Worm (Caenorhabditis elegans) whole organism, L1 larva: ENCODE measurements around the gene R166.2.
A peak's percentile ranks its signal among the peaks of the same experiment; 100 is the strongest.

ENCODE experiments used
- C16A3.4 ChIP-seq: fragments of 150-350 bp; optimal IDR thresholded peaks from 2 replicates; lab custom pipeline; 2014; ENCODE audit warnings: missing biosample characterization, missing genetic modification characterization
- F16B12.6 ChIP-seq: fragments of 150-350 bp; optimal IDR thresholded peaks from 2 replicates; lab custom pipeline; 2014; ENCODE audit warnings: missing biosample characterization, missing genetic modification characterization
- aly-2 ChIP-seq: fragments of 150-350 bp; optimal IDR thresholded peaks from 2 replicates; lab custom pipeline; 2014; ENCODE audit warnings: missing biosample characterization, missing genetic modification characterization
- ama-1 ChIP-seq: fragments of 150-350 bp; optimal IDR thresholded peaks from 2 replicates; lab custom pipeline; 2014
- ceh-8 ChIP-seq: fragments of 200-800 bp; sonication (Bioruptor generic); optimal IDR thresholded peaks from 2 replicates; lab custom pipeline; 2018; ENCODE audit warnings: mild to moderate bottlenecking, missing genetic modification characterization, moderate library complexity, missing compliant biosample characterization
- ces-1 ChIP-seq: fragments of 150-350 bp; optimal IDR thresholded peaks from 2 replicates; lab custom pipeline; 2014; ENCODE audit warnings: missing biosample characterization, missing genetic modification reagents, missing genetic modification characterization
- dpl-1 ChIP-seq, 3 experiments: fragments of 150-350 bp in 2 of 3; sonication (generic microtip) in 1 of 3; optimal IDR thresholded peaks; 2 replicates each; lab custom pipeline; 2014 to 2017; ENCODE audit warnings: missing biosample characterization in 3 of 3, missing genetic modification characterization in 3 of 3, missing genetic modification reagents in 3 of 3
- efl-1 ChIP-seq, 4 experiments: fragments of 150-350 bp; optimal IDR thresholded peaks in 3 of 4; peaks in 1 of 4; 1 replicate in 1 of 4; 2 replicates in 3 of 4; lab custom pipeline; 2014; ENCODE audit warnings: missing biosample characterization in 2 of 4, missing genetic modification characterization in 2 of 4, missing genetic modification reagents in 2 of 4
- efl-3 ChIP-seq: fragments of 200-800 bp; sonication (Bioruptor generic); optimal IDR thresholded peaks from 2 replicates; lab custom pipeline; 2018; ENCODE audit warnings: mild to moderate bottlenecking, missing genetic modification characterization, missing compliant biosample characterization
- egl-13 ChIP-seq: sonication (generic microtip); optimal IDR thresholded peaks from 2 replicates; lab custom pipeline; 2016; ENCODE audit warnings: missing genotype, missing genetic modification reagents, missing genetic modification characterization, missing compliant biosample characterization
- elt-2 ChIP-seq: sonication (generic microtip); optimal IDR thresholded peaks from 2 replicates; lab custom pipeline; 2016; ENCODE audit warnings: missing genetic modification characterization, mild to moderate bottlenecking, inconsistent platforms, missing compliant biosample characterization, missing genetic modification reagents
- ets-5 ChIP-seq: fragments of 200-800 bp; sonication (Bioruptor generic); IDR thresholded peaks from 2 replicates; pipeline ENCODE4 v1.3.6; 2022; ENCODE audit warnings: missing genetic modification characterization, missing compliant biosample characterization
- fkh-8 ChIP-seq: sonication (generic microtip); optimal IDR thresholded peaks from 2 replicates; lab custom pipeline; 2016; ENCODE audit warnings: mild to moderate bottlenecking, missing genetic modification characterization, missing compliant biosample characterization
- grh-1 ChIP-seq: fragments of 200-800 bp; sonication (Bioruptor generic); IDR thresholded peaks from 2 replicates; pipeline ENCODE4 v1.3.6; 2022; ENCODE audit warnings: missing genetic modification reagents, missing genetic modification characterization, missing compliant biosample characterization
- hlh-17 ChIP-seq: fragments of 200-800 bp; sonication (Bioruptor generic); optimal IDR thresholded peaks from 2 replicates; lab custom pipeline; 2018; ENCODE audit warnings: missing genetic modification characterization, mild to moderate bottlenecking, missing compliant biosample characterization, moderate library complexity, borderline replicate concordance
- hlh-4 ChIP-seq: sonication (generic microtip); optimal IDR thresholded peaks from 2 replicates; lab custom pipeline; 2016; ENCODE audit warnings: mild to moderate bottlenecking, missing genetic modification characterization, missing compliant biosample characterization
- hpl-2 ChIP-seq: fragments of 150-350 bp; optimal IDR thresholded peaks from 2 replicates; lab custom pipeline; 2014; ENCODE audit warnings: missing biosample characterization, missing genetic modification reagents, missing genetic modification characterization
- isw-1 ChIP-seq: fragments of 200-800 bp; sonication (Bioruptor generic); IDR thresholded peaks from 2 replicates; pipeline ENCODE4 v1.3.6; 2022; ENCODE audit warnings: missing genetic modification characterization, missing compliant biosample characterization
- jun-1 ChIP-seq: fragments of 150-350 bp; optimal IDR thresholded peaks from 2 replicates; lab custom pipeline; 2014; ENCODE audit warnings: missing biosample characterization, missing genetic modification reagents, missing genetic modification characterization
- lin-13 ChIP-seq: fragments of 150-350 bp; optimal IDR thresholded peaks from 2 replicates; lab custom pipeline; 2014; ENCODE audit warnings: missing biosample characterization, missing genetic modification reagents, missing genetic modification characterization
- lin-14 ChIP-seq: fragments of 200-800 bp; sonication (Bioruptor generic); optimal IDR thresholded peaks from 2 replicates; lab custom pipeline; 2018; ENCODE audit warnings: mild to moderate bottlenecking, missing genetic modification characterization, moderate library complexity, missing compliant biosample characterization
- lin-15B ChIP-seq: fragments of 150-350 bp; sonication (generic microtip); optimal IDR thresholded peaks from 3 replicates; lab custom pipeline; 2014; ENCODE audit warnings: missing biosample characterization, missing genetic modification characterization
- lin-39 ChIP-seq: fragments of 150-350 bp; optimal IDR thresholded peaks from 2 replicates; lab custom pipeline; 2014; ENCODE audit warnings: missing biosample characterization, missing genetic modification reagents, missing genetic modification characterization
- lsy-2 ChIP-seq, 2 experiments: fragments of 150-350 bp; optimal IDR thresholded peaks; 2 replicates each; lab custom pipeline; 2014; ENCODE audit warnings: missing biosample characterization in 2 of 2, missing genetic modification characterization in 2 of 2
- mab-9 ChIP-seq: fragments of 200-800 bp; sonication (Bioruptor generic); IDR thresholded peaks from 2 replicates; pipeline ENCODE4 v1.3.6; 2022; ENCODE audit warnings: missing genetic modification reagents, missing genetic modification characterization, missing compliant biosample characterization
- mep-1 ChIP-seq: fragments of 150-350 bp; optimal IDR thresholded peaks from 2 replicates; lab custom pipeline; 2014; ENCODE audit warnings: missing biosample characterization, missing genetic modification characterization
- nhr-237 ChIP-seq: fragments of 150-350 bp; optimal IDR thresholded peaks from 2 replicates; lab custom pipeline; 2014; ENCODE audit warnings: missing biosample characterization, missing genetic modification characterization
- nhr-28 ChIP-seq: fragments of 150-350 bp; optimal IDR thresholded peaks from 2 replicates; lab custom pipeline; 2014; ENCODE audit warnings: missing biosample characterization, missing genetic modification characterization
- nhr-76 ChIP-seq: sonication (generic microtip); optimal IDR thresholded peaks from 2 replicates; lab custom pipeline; 2017; ENCODE audit warnings: missing biosample characterization, missing genetic modification characterization
- nhr-77 ChIP-seq: fragments of 150-350 bp; optimal IDR thresholded peaks from 2 replicates; lab custom pipeline; 2014; ENCODE audit warnings: missing biosample characterization, missing genetic modification characterization
- nhr-84 ChIP-seq: sonication (generic microtip); optimal IDR thresholded peaks from 2 replicates; lab custom pipeline; 2017; ENCODE audit warnings: missing biosample characterization, missing genetic modification characterization
- nhr-85 ChIP-seq: sonication (generic microtip); peaks from one replicate; lab custom pipeline; 2016; ENCODE audit warnings: missing genetic modification characterization, inconsistent platforms, missing compliant biosample characterization
- nhr-90 ChIP-seq: sonication (generic microtip); optimal IDR thresholded peaks from 2 replicates; lab custom pipeline; 2016; ENCODE audit warnings: mild to moderate bottlenecking, missing genetic modification characterization, missing compliant biosample characterization; ENCODE audit not compliant: poor library complexity
- pag-3 ChIP-seq: sonication (generic microtip); optimal IDR thresholded peaks from 2 replicates; lab custom pipeline; 2017; ENCODE audit warnings: missing genetic modification characterization, mild to moderate bottlenecking, missing compliant biosample characterization, antibody characterized with exemption, borderline replicate concordance; ENCODE audit not compliant: insufficient read depth
- rnt-1 ChIP-seq: sonication (generic microtip); optimal IDR thresholded peaks from 2 replicates; lab custom pipeline; 2016; ENCODE audit warnings: mild to moderate bottlenecking, missing genetic modification characterization, moderate library complexity, missing compliant biosample characterization
- snpc-4 ChIP-seq: fragments of 150-350 bp; optimal IDR thresholded peaks from 2 replicates; lab custom pipeline; 2014; ENCODE audit warnings: missing biosample characterization, missing genetic modification characterization
- snu-23 ChIP-seq: sonication (generic microtip); optimal IDR thresholded peaks from 2 replicates; lab custom pipeline; 2016; ENCODE audit warnings: missing genetic modification characterization, missing compliant biosample characterization
- sox-4 ChIP-seq: sonication (generic microtip); optimal IDR thresholded peaks from 2 replicates; lab custom pipeline; 2016; ENCODE audit warnings: missing genetic modification characterization, missing compliant biosample characterization
- sptf-1 ChIP-seq: fragments of 150-350 bp; optimal IDR thresholded peaks from 2 replicates; lab custom pipeline; 2014; ENCODE audit warnings: missing biosample characterization, missing genetic modification characterization
- sup-37 ChIP-seq: fragments of 200-800 bp; sonication (Bioruptor generic); optimal IDR thresholded peaks from 2 replicates; lab custom pipeline; 2018; ENCODE audit warnings: mild to moderate bottlenecking, missing genetic modification characterization, missing compliant biosample characterization
- swsn-7 ChIP-seq: sonication (generic microtip); optimal IDR thresholded peaks from 2 replicates; lab custom pipeline; 2016; ENCODE audit warnings: missing genetic modification characterization, missing compliant biosample characterization
- tbx-2 ChIP-seq: sonication (generic microtip); optimal IDR thresholded peaks from 2 replicates; lab custom pipeline; 2016; ENCODE audit warnings: missing genetic modification characterization, missing compliant biosample characterization
- tlp-1 ChIP-seq: fragments of 150-350 bp; optimal IDR thresholded peaks from 2 replicates; lab custom pipeline; 2014; ENCODE audit warnings: missing biosample characterization, missing genetic modification characterization
- unc-130 ChIP-seq: fragments of 150-350 bp; optimal IDR thresholded peaks from 2 replicates; lab custom pipeline; 2017; ENCODE audit warnings: missing biosample characterization, missing genetic modification characterization, inconsistent platforms
- unc-30 ChIP-seq: sonication (generic microtip); optimal IDR thresholded peaks from 2 replicates; lab custom pipeline; 2017; ENCODE audit warnings: missing biosample characterization, missing genetic modification characterization
- unc-86 ChIP-seq: sonication (generic microtip); optimal IDR thresholded peaks from 2 replicates; lab custom pipeline; 2016; ENCODE audit warnings: missing genetic modification characterization, missing compliant biosample characterization
- unc-98 ChIP-seq: fragments of 200-800 bp; sonication (Bioruptor generic); IDR thresholded peaks from 2 replicates; pipeline ENCODE4 v1.3.6; 2022; ENCODE audit warnings: missing genetic modification characterization, missing compliant biosample characterization
- vab-15 ChIP-seq: sonication (generic microtip); optimal IDR thresholded peaks from 2 replicates; lab custom pipeline; 2017; ENCODE audit warnings: missing genotype, mild to moderate bottlenecking, missing genetic modification characterization, missing compliant biosample characterization
- xbp-1 ChIP-seq: sonication (generic microtip); optimal IDR thresholded peaks from 2 replicates; lab custom pipeline; 2016; ENCODE audit warnings: missing genetic modification characterization, missing compliant biosample characterization
- zag-1 ChIP-seq: fragments of 150-350 bp; optimal IDR thresholded peaks from 2 replicates; lab custom pipeline; 2014; ENCODE audit warnings: missing biosample characterization, missing genetic modification characterization
- ztf-11 ChIP-seq, 2 experiments: sonication (generic microtip); optimal IDR thresholded peaks; 2 replicates each; lab custom pipeline; 2016 to 2017; ENCODE audit warnings: missing genetic modification characterization in 2 of 2, missing biosample characterization in 1 of 2, missing compliant biosample characterization in 1 of 2
- ztf-4 ChIP-seq: fragments of 150-350 bp; optimal IDR thresholded peaks from 2 replicates; lab custom pipeline; 2014; ENCODE audit warnings: missing biosample characterization, missing genetic modification characterization

The R166.2 gene

ce11 chrII:10551985-10552736 lies 14.7 kb upstream of the R166.2 start:
- peak; percentile 93 for TF ChIP-seq hpl-2 (GFP tag; lab: Kevin White, UChicago)
- TF ChIP-seq tbx-2 (tag; lab: Kevin White, UChicago) = peak; percentile 98
- TF ChIP-seq mab-9 (GFP tag; lab: Robert Waterston, UW) = peak; percentile 68
- peak; percentile 95 for TF ChIP-seq jun-1 (tag; lab: Kevin White, UChicago)
- peak; percentile 77 for TF ChIP-seq snpc-4 (tag; lab: Kevin White, UChicago)
- peak; percentile 97 for TF ChIP-seq snu-23 (GFP tag; lab: Kevin White, UChicago)
- TF ChIP-seq fkh-8 (tag; lab: Kevin White, UChicago) = peak; percentile 95
- peak; percentile 80 for TF ChIP-seq isw-1 (GFP tag; lab: Robert Waterston, UW)
- TF ChIP-seq nhr-28 (tag; lab: Kevin White, UChicago) = peak; percentile 45
- TF ChIP-seq ces-1 (GFP tag; lab: Kevin White, UChicago) = no peak
- TF ChIP-seq lin-39 (tag; lab: Kevin White, UChicago) = peak; percentile 85
- TF ChIP-seq mep-1 = peak; percentile 99
- peak; percentile 87 for TF ChIP-seq C16A3.4
- no peak for TF ChIP-seq nhr-84
- TF ChIP-seq unc-130 (tag; lab: Kevin White, UChicago) = peak; percentile 95
- TF ChIP-seq F16B12.6 (tag; lab: Kevin White, UChicago) = peak; percentile 49
- peak; percentile 92 for TF ChIP-seq nhr-237 (tag; lab: Kevin White, UChicago)
- peak; percentile 97 for TF ChIP-seq ama-1 (lab: Kevin White, UChicago)
- peak; percentile 55 for TF ChIP-seq sup-37 (GFP tag; lab: Kevin White, UChicago)
- peak; percentile 63 for TF ChIP-seq zag-1 (tag; lab: Kevin White, UChicago)
- no peak for TF ChIP-seq hlh-4 (tag; lab: Kevin White, UChicago)
- TF ChIP-seq rnt-1 (tag; lab: Kevin White, UChicago) = peak; percentile 88
- TF ChIP-seq xbp-1 = peak; percentile 90
- TF ChIP-seq lsy-2 (tag; optimal IDR thresholded peaks at IDR 0.05; lab: Kevin White, UChicago) = peak; percentile 92 to 96
- peak; percentile 67 to 75 (median 72) for TF ChIP-seq dpl-1 (GFP tag; optimal IDR thresholded peaks at IDR 0.05; lab: Kevin White, UChicago)
- peak; percentile 95 for TF ChIP-seq lin-13 (GFP tag; lab: Kevin White, UChicago)
- peak; percentile 95 for TF ChIP-seq ztf-4 (tag; lab: Kevin White, UChicago)
- TF ChIP-seq ceh-8 = peak; percentile 85
- TF ChIP-seq grh-1 (GFP tag; lab: Robert Waterston, UW) = peak; percentile 93
- TF ChIP-seq unc-86 (tag; lab: Kevin White, UChicago) = peak; percentile 96
- no peak for TF ChIP-seq lin-15B (tag; lab: Kevin White, UChicago)
- peak; percentile 81 for TF ChIP-seq egl-13 (tag; lab: Kevin White, UChicago)
- TF ChIP-seq elt-2 = peak; percentile 62
- peak; percentile 72 for TF ChIP-seq sox-4 (tag; lab: Kevin White, UChicago)
- peak; percentile 33 for TF ChIP-seq efl-3 (GFP tag; lab: Kevin White, UChicago)
- peak; percentile 100 for TF ChIP-seq nhr-85 (tag; lab: Kevin White, UChicago)
- no peak for TF ChIP-seq unc-98 (GFP tag; lab: Robert Waterston, UW)
- TF ChIP-seq unc-30 (tag; lab: Kevin White, UChicago) = no peak
- peak; percentile 99 for TF ChIP-seq lin-14 (GFP tag; lab: Kevin White, UChicago)
- TF ChIP-seq ets-5 = no peak
- no peak for TF ChIP-seq hlh-17 (GFP tag; lab: Kevin White, UChicago)
- peak; percentile 21 for TF ChIP-seq vab-15 (tag; lab: Kevin White, UChicago)
- peak in 1 of 2 experiments; percentile 66 for TF ChIP-seq ztf-11 (tag; optimal IDR thresholded peaks at IDR 0.05; lab: Kevin White, UChicago)
- peak; percentile 95 for TF ChIP-seq nhr-90
- TF ChIP-seq pag-3 (tag; lab: Kevin White, UChicago) = no peak
- no peak for TF ChIP-seq tlp-1 (tag; lab: Kevin White, UChicago)
- TF ChIP-seq efl-1 (optimal IDR thresholded peaks at IDR 0.05; lab: Kevin White, UChicago) = peak; percentile 87 to 91
- peak; percentile 60 to 97 for TF ChIP-seq efl-1 (GFP tag; optimal IDR thresholded peaks at IDR 0.05 in 1 of 2; lab: Kevin White, UChicago)
- TF ChIP-seq nhr-76 = no peak
- peak; percentile 89 for TF ChIP-seq nhr-77 (tag; lab: Kevin White, UChicago)
- peak; percentile 96 for TF ChIP-seq swsn-7 (tag; lab: Kevin White, UChicago)
- TF ChIP-seq sptf-1 (tag; lab: Kevin White, UChicago) = no peak
- peak; percentile 97 for TF ChIP-seq aly-2 (tag; lab: Kevin White, UChicago)
